Fruit fly (Drosophila melanogaster) whole organism, embryonic: Measurements from ENCODE around the gene Tsc1.

Experiments
- CG11085 ChIP-seq: fragments of 200-800 bp; sonication (Bioruptor generic); IDR thresholded peaks from 2 replicates; pipeline ENCODE4 v1.3.6; 2022; ENCODE audit warnings: missing biosample characterization, missing genetic modification characterization
- CG14014 ChIP-seq: fragments of 200-800 bp; sonication (Bioruptor generic); IDR thresholded peaks from 2 replicates; pipeline ENCODE4 v1.3.6; 2022; ENCODE audit warnings: missing biosample characterization, missing genetic modification characterization
- CG17328 ChIP-seq: fragments of 200-800 bp; sonication (Bioruptor generic); IDR thresholded peaks from 2 replicates; pipeline ENCODE4 v1.3.6; 2022; ENCODE audit warnings: missing biosample characterization, missing genetic modification characterization
- CG8924 ChIP-seq: fragments of 200-800 bp; optimal IDR thresholded peaks from 3 replicates; lab custom pipeline; 2019; ENCODE audit warnings: missing biosample characterization, mild to moderate bottlenecking, missing genetic modification characterization, moderate library complexity
- Ets97D ChIP-seq: fragments of 200-800 bp; sonication (Bioruptor generic); optimal IDR thresholded peaks from 3 replicates; lab custom pipeline; 2016; ENCODE audit warnings: missing biosample characterization, missing genetic modification characterization
- btn ChIP-seq: fragments of 200-800 bp; sonication (Bioruptor generic); optimal IDR thresholded peaks from 2 replicates; lab custom pipeline; 2016; ENCODE audit warnings: missing biosample characterization, missing genetic modification characterization
- chinmo ChIP-seq: fragments of 200-800 bp; sonication (Bioruptor generic); IDR thresholded peaks from 4 replicates; pipeline ENCODE4 v1.3.6; 2022; ENCODE audit warnings: missing biosample characterization, missing genetic modification characterization; ENCODE audit not compliant: partially characterized antibody
- dmrt11E ChIP-seq: fragments of 200-800 bp; sonication (Bioruptor generic); optimal IDR thresholded peaks from 3 replicates; lab custom pipeline; 2018; ENCODE audit warnings: missing biosample characterization, mild to moderate bottlenecking, missing genetic modification characterization, moderate library complexity
- lola ChIP-seq, 3 experiments: fragments of >200 bp in 2 of 3; fragments of 200-800 bp in 1 of 3; sonication (Bioruptor generic) in 1 of 3; optimal IDR thresholded peaks; 2 replicates each; lab custom pipeline; 2017 to 2019; ENCODE audit warnings: missing biosample characterization in 3 of 3, missing genetic modification characterization in 3 of 3, mild to moderate bottlenecking in 1 of 3, moderate library complexity in 1 of 3
- nau ChIP-seq: fragments of 200-800 bp; sonication (Bioruptor generic); optimal IDR thresholded peaks from 3 replicates; lab custom pipeline; 2017; ENCODE audit warnings: missing biosample characterization, mild to moderate bottlenecking, missing genetic modification characterization, missing genetic modification reagents
- sens ChIP-seq: fragments of 200-800 bp; sonication (Bioruptor generic); peaks from one replicate; lab custom pipeline; 2016; ENCODE audit warnings: missing biosample characterization, missing genetic modification characterization
- sob ChIP-seq: fragments of 200-800 bp; sonication (Bioruptor generic); IDR thresholded peaks from 2 replicates; pipeline ENCODE4 v1.3.6; 2022; ENCODE audit warnings: missing biosample characterization, missing genetic modification characterization

DNA sequence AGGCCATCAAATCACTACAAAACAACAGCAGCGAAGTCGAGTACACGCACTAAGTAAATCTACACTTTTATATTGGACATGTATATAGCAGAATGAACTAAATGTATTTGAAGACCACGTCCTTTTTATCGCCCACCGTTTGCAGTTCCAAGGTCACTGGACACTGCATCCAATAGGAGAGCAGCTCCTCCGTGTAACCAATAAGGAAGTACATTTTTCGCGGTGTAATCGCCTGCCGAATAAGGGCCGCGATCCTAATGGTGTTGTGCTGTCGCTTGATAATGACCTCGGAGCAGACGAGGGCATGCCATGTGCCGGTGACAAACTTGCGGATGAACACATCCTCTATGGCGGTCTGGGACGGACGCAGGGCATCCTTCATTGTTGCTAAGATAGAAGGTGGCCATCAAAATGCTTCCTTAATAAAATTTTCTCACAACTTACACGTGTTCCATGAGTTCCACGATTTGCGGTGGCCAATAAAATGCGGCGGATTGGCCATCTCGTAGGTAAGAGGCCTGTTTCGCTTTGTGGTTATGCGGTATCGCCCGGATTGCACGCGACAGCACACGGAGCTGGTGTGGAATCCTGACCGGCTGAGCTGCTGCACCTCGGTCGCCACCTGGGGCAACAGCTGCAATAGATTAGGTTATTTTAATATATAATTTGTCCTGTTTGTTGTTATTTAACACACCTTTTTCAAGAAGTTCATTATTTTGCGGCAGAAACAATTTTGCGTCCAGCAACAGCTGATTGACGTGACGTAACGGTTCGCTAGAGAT, 32.9 kb downstream of the Tsc1 start, which contains the start of gene mRpS24:
- TF ChIP-seq Ets97D = no peak
- TF ChIP-seq CG8924 (tag; lab: Kevin White, UChicago) = no peak
- TF ChIP-seq chinmo (GFP tag; lab: Robert Waterston, UW) = no peak
- no peak for TF ChIP-seq sob (GFP tag; lab: Robert Waterston, UW)
- TF ChIP-seq dmrt11E (tag; lab: Kevin White, UChicago) = no peak
- TF ChIP-seq CG14014 = no peak
- no peak for TF ChIP-seq CG17328
- no peak for TF ChIP-seq sens (GFP tag; lab: Kevin White, UChicago)
- TF ChIP-seq lola (GFP tag; optimal IDR thresholded peaks at IDR 0.05; lab: Kevin White, UChicago) = no peak
- TF ChIP-seq nau (GFP tag; lab: Kevin White, UChicago) = no peak
- TF ChIP-seq btn = no peak
- no peak for TF ChIP-seq CG11085 (GFP tag; lab: Robert Waterston, UW)
